Fruit fly (Drosophila melanogaster): Measurements from ENCODE around the gene NijA.

The NijA gene

DNA sequence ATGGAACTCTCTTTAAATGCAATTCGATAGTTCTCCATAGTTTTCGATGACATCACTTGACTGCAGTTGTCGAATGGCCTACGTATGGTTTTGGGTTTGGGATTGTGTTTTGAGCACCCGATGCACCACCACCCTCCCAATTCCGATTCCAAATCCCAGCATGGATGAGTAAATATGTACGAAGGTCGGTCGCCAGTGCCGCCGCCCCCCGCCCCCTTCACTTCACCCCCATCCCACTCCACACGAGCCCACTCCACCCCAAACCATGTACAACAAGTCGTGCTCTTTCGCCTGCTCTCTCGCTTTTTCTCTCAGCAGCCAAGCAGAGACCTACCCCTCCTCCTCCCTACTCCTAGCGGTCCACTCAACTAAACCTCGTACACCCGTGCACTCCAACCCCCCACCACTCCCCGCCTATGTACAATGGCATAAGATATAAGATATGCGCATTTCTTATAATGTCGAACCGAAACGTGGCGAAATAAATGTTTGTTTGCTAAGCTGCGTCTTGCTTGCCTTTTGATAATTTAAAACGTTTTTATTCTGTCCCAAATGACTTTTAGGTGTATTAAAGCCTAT, 15.9 kb downstream of the NijA start (continued):
- TF ChIP-seq CG9139 (GFP tag; optimal IDR thresholded peaks at IDR 0.05), result no peak
- TF ChIP-seq cyc (GFP tag; optimal IDR thresholded peaks at IDR 0.05), result no peak
- TF ChIP-seq CG8319 (GFP tag; optimal IDR thresholded peaks at IDR 0.05), result no peak
- TF ChIP-seq net (GFP tag; optimal IDR thresholded peaks at IDR 0.05), result no peak
- TF ChIP-seq OdsH (GFP tag; optimal IDR thresholded peaks at IDR 0.05), result no peak
- no peak for TF ChIP-seq dac (GFP tag; optimal IDR thresholded peaks at IDR 0.05)
- no peak for TF ChIP-seq CG11902 (GFP tag; optimal IDR thresholded peaks at IDR 0.05)
- no peak for TF ChIP-seq Eip75B (GFP tag; optimal IDR thresholded peaks at IDR 0.05)
- no peak for TF ChIP-seq salr (GFP tag; optimal IDR thresholded peaks at IDR 0.05)
- no peak for TF ChIP-seq Sox15 (GFP tag; optimal IDR thresholded peaks at IDR 0.05)
- TF ChIP-seq CG6854 (GFP tag; optimal IDR thresholded peaks at IDR 0.05), result no peak
- TF ChIP-seq topi (GFP tag; optimal IDR thresholded peaks at IDR 0.05), result no peak
- TF ChIP-seq CG34406 (GFP tag; optimal IDR thresholded peaks at IDR 0.05), result no peak
- no peak for TF ChIP-seq CG8119 (GFP tag; IDR thresholded peaks at IDR 0.05)
- peak; percentile 44 for TF ChIP-seq svp (GFP tag)
- TF ChIP-seq Ets96B (tag; optimal IDR thresholded peaks at IDR 0.05), result no peak
- TF ChIP-seq Blimp-1 (GFP tag; optimal IDR thresholded peaks at IDR 0.05), result no peak
- no peak for TF ChIP-seq Hr39 (GFP tag; optimal IDR thresholded peaks at IDR 0.05)
- no peak for TF ChIP-seq CG1621 (tag; optimal IDR thresholded peaks at IDR 0.05)
- peak; percentile 27 for TF ChIP-seq vri (GFP tag; optimal IDR thresholded peaks at IDR 0.05)
- TF ChIP-seq pdm3 (GFP tag; optimal IDR thresholded peaks at IDR 0.05), result no peak
- TF ChIP-seq CG10631 (GFP tag; optimal IDR thresholded peaks at IDR 0.05), result no peak

DNA sequence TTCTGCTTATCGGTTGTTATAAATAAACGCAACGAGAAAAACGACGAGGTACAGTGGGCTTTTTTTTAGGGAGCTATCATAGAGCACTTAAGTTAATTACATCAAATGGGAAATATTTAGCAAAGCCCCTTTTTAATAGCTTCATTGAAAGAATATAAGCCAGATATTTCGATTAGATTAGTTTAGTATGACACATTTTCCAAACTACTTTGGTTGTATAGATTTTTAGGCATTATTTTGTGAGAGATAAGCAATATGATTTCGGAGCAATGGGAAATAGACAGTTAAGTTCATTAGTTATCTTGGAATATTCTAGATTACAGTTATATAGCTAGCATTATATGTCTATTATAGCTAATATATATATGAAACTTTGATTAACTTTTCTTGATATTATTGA, 16.5 kb downstream of the NijA start:
- TF ChIP-seq CG11294 (GFP tag; IDR thresholded peaks at IDR 0.05) (no peak), ss (GFP tag; optimal IDR thresholded peaks at IDR 0.05) (no peak)

dm6 chr3L:10679711-10680154, 16.9 kb downstream of the NijA start:
- TF ChIP-seq Met (GFP tag; optimal IDR thresholded peaks at IDR 0.05) (peak; percentile 44), Sox14 (GFP tag; optimal IDR thresholded peaks at IDR 0.05) (peak; percentile 34), CG6276 (GFP tag; optimal IDR thresholded peaks at IDR 0.05) (peak; percentile 22), CG8119 (GFP tag; IDR thresholded peaks at IDR 0.05) (peak; percentile 52; the same call in 2 of the 3 replicates), CG9139 (GFP tag; optimal IDR thresholded peaks at IDR 0.05) (peak; percentile 0), CG11294 (GFP tag; IDR thresholded peaks at IDR 0.05) (0 out of 2 replicates have a peak, but pooled peaks have one; percentile 32), Sox102F (GFP tag; optimal IDR thresholded peaks at IDR 0.05) (peak; percentile 26), CG6808 (GFP tag; optimal IDR thresholded peaks at IDR 0.05) (peak; percentile 1), lz (GFP tag; optimal IDR thresholded peaks at IDR 0.05) (no peak), Ets96B (tag; optimal IDR thresholded peaks at IDR 0.05) (peak; percentile 36), CG10669 (GFP tag; optimal IDR thresholded peaks at IDR 0.05) (peak; percentile 7), CG34406 (GFP tag; optimal IDR thresholded peaks at IDR 0.05) (no peak), Sox15 (GFP tag; optimal IDR thresholded peaks at IDR 0.05) (no peak), acj6 (GFP tag; optimal IDR thresholded peaks at IDR 0.05) (peak; percentile 24), Lpt (GFP tag; optimal IDR thresholded peaks at IDR 0.05) (no peak), Eip75B (GFP tag; optimal IDR thresholded peaks at IDR 0.05) (peak; percentile 16), fkh (GFP tag; optimal IDR thresholded peaks at IDR 0.05) (peak; percentile 86), net (GFP tag; optimal IDR thresholded peaks at IDR 0.05) (peak; percentile 42), Eip78C (GFP tag) (peak; percentile 75), CG11762 (GFP tag; optimal IDR thresholded peaks at IDR 0.05; ENCODE audit: insufficient read depth) (no peak), CG16779 (tag; optimal IDR thresholded peaks at IDR 0.05) (peak; percentile 28), CG3919 (GFP tag; optimal IDR thresholded peaks at IDR 0.05) (peak; percentile 16), Hr4 (GFP tag; optimal IDR thresholded peaks at IDR 0.05) (peak; percentile 38), CG8632 (GFP tag; optimal IDR thresholded peaks at IDR 0.05) (no peak), dsx (GFP tag; optimal IDR thresholded peaks at IDR 0.05; ENCODE audit: poor library complexity, severe bottlenecking) (peak; percentile 29), achi (GFP tag; optimal IDR thresholded peaks at IDR 0.05) (peak; percentile 30), CG15336 (GFP tag; IDR thresholded peaks at IDR 0.05) (no peak; the same call in 1 of the 2 replicates), esn (GFP tag; optimal IDR thresholded peaks at IDR 0.05) (peak; percentile 7), CG32006 (GFP tag; optimal IDR thresholded peaks at IDR 0.05) (peak; percentile 56), salr (GFP tag; optimal IDR thresholded peaks at IDR 0.05) (peak in 1 of 2 experiments; percentile 13), CG11902 (GFP tag; optimal IDR thresholded peaks at IDR 0.05) (no peak), eg (GFP tag; IDR thresholded peaks at IDR 0.05) (peak; percentile 58; the same call in 2 of the 3 replicates), ss (GFP tag; optimal IDR thresholded peaks at IDR 0.05) (peak in 1 of 2 experiments; percentile 38)
